Worm (Caenorhabditis elegans) whole organism, L2 larva: ENCODE results near the gene C25D7.5.
"Not testable (repeated sequence)": the region's sequence is repeated elsewhere in the genome, so short reads cannot be mapped to it uniquely, and the experiment has no call there.

Experiments
- C34F6.9 ChIP-seq: fragments of 150-350 bp; optimal IDR thresholded peaks from 2 replicates; lab custom pipeline; 2014; ENCODE audit warnings: missing biosample characterization, missing genetic modification characterization
- F13H6.1 ChIP-seq: sonication (generic microtip); optimal IDR thresholded peaks from 2 replicates; lab custom pipeline; 2016; ENCODE audit warnings: missing genetic modification characterization, missing compliant biosample characterization
- Y55F3AM.14 ChIP-seq: fragments of 200-800 bp; sonication (Bioruptor generic); optimal IDR thresholded peaks from 2 replicates; lab custom pipeline; 2018; ENCODE audit warnings: mild to moderate bottlenecking, missing genetic modification characterization, missing compliant biosample characterization
- ZK546.5 ChIP-seq: sonication (generic microtip); optimal IDR thresholded peaks from 2 replicates; lab custom pipeline; 2017; ENCODE audit warnings: missing biosample characterization, missing genetic modification characterization
- alr-1 ChIP-seq: fragments of 150-350 bp; optimal IDR thresholded peaks from 2 replicates; lab custom pipeline; 2014; ENCODE audit warnings: missing biosample characterization, missing genetic modification characterization
- aly-2 ChIP-seq: fragments of 150-350 bp; optimal IDR thresholded peaks from 2 replicates; lab custom pipeline; 2014; ENCODE audit warnings: missing biosample characterization, missing genetic modification characterization
- ama-1 ChIP-seq: fragments of 150-350 bp; optimal IDR thresholded peaks from 2 replicates; lab custom pipeline; 2018; ENCODE audit warnings: inconsistent platforms
- blmp-1 ChIP-seq: sonication (generic microtip); optimal IDR thresholded peaks from 2 replicates; lab custom pipeline; 2017; ENCODE audit warnings: missing genetic modification characterization, mild to moderate bottlenecking, missing compliant biosample characterization, antibody characterized with exemption, moderate library complexity; ENCODE audit not compliant: insufficient read depth
- ceh-16 ChIP-seq: fragments of 150-350 bp; optimal IDR thresholded peaks from 2 replicates; lab custom pipeline; 2014; ENCODE audit warnings: missing biosample characterization, missing genetic modification characterization
- ceh-82 ChIP-seq: fragments of 150-350 bp; optimal IDR thresholded peaks from 2 replicates; lab custom pipeline; 2014; ENCODE audit warnings: missing biosample characterization, missing genetic modification characterization
- dmd-4 ChIP-seq: sonication (generic microtip); optimal IDR thresholded peaks from 2 replicates; lab custom pipeline; 2017; ENCODE audit warnings: missing biosample characterization, missing genetic modification characterization
- elt-1 ChIP-seq: fragments of 150-350 bp; optimal IDR thresholded peaks from 2 replicates; lab custom pipeline; 2014; ENCODE audit warnings: missing biosample characterization, missing genetic modification characterization
- elt-3 ChIP-seq: sonication (generic microtip); optimal IDR thresholded peaks from 2 replicates; lab custom pipeline; 2017; ENCODE audit warnings: missing biosample characterization, missing genetic modification characterization
- fos-1 ChIP-seq: fragments of 150-350 bp; optimal IDR thresholded peaks from 2 replicates; lab custom pipeline; 2014; ENCODE audit warnings: missing biosample characterization, missing genetic modification characterization
- gmeb-1 ChIP-seq: fragments of 150-350 bp; optimal IDR thresholded peaks from 2 replicates; lab custom pipeline; 2014; ENCODE audit warnings: missing biosample characterization, missing genetic modification characterization
- lsy-2 ChIP-seq, 2 experiments: fragments of 150-350 bp in 1 of 2; sonication (generic microtip) in 1 of 2; optimal IDR thresholded peaks; 2 replicates each; lab custom pipeline; 2014 to 2017; ENCODE audit warnings: missing biosample characterization in 2 of 2, missing genetic modification characterization in 2 of 2
- mdl-1 ChIP-seq, 2 experiments: fragments of 150-350 bp in 1 of 2; sonication (generic microtip) in 1 of 2; optimal IDR thresholded peaks; 2 replicates each; lab custom pipeline; 2017; ENCODE audit warnings: missing biosample characterization in 2 of 2, missing genetic modification characterization in 2 of 2
- nhr-11 ChIP-seq: fragments of 150-350 bp; optimal IDR thresholded peaks from 2 replicates; lab custom pipeline; 2014; ENCODE audit warnings: missing biosample characterization, missing genetic modification characterization
- nhr-129 ChIP-seq: fragments of 150-350 bp; optimal IDR thresholded peaks from 2 replicates; lab custom pipeline; 2014; ENCODE audit warnings: missing biosample characterization, missing genetic modification characterization
- nhr-21 ChIP-seq: fragments of 150-350 bp; optimal IDR thresholded peaks from 2 replicates; lab custom pipeline; 2014; ENCODE audit warnings: missing biosample characterization, missing genetic modification characterization
- nhr-23 ChIP-seq: fragments of 150-350 bp; optimal IDR thresholded peaks from 2 replicates; lab custom pipeline; 2014; ENCODE audit warnings: missing biosample characterization, missing genetic modification reagents, missing genetic modification characterization
- nhr-237 ChIP-seq: fragments of 150-350 bp; optimal IDR thresholded peaks from 2 replicates; lab custom pipeline; 2014; ENCODE audit warnings: missing biosample characterization, missing genetic modification characterization
- nhr-25 ChIP-seq: fragments of 150-350 bp; sonication (generic microtip); optimal IDR thresholded peaks from 3 replicates; lab custom pipeline; 2014; ENCODE audit warnings: missing biosample characterization, missing genetic modification characterization
- nhr-77 ChIP-seq: fragments of 150-350 bp; optimal IDR thresholded peaks from 2 replicates; lab custom pipeline; 2014; ENCODE audit warnings: missing biosample characterization, missing genetic modification characterization
- peb-1 ChIP-seq: fragments of 150-350 bp; optimal IDR thresholded peaks from 2 replicates; lab custom pipeline; 2014; ENCODE audit warnings: missing biosample characterization, missing genetic modification characterization
- skn-1 ChIP-seq: sonication (generic microtip); optimal IDR thresholded peaks from 2 replicates; lab custom pipeline; 2017; ENCODE audit warnings: missing biosample characterization, missing genetic modification characterization
- sma-3 ChIP-seq: sonication (generic microtip); optimal IDR thresholded peaks from 2 replicates; lab custom pipeline; 2016; ENCODE audit warnings: missing genetic modification reagents, missing genetic modification characterization, missing compliant biosample characterization
- snpc-4 ChIP-seq: fragments of 150-350 bp; optimal IDR thresholded peaks from 2 replicates; lab custom pipeline; 2014; ENCODE audit warnings: missing biosample characterization, missing genetic modification characterization
- unc-39 ChIP-seq: fragments of 150-350 bp; optimal IDR thresholded peaks from 2 replicates; lab custom pipeline; 2014; ENCODE audit warnings: missing biosample characterization, missing genetic modification characterization
- unc-62 ChIP-seq: fragments of 150-350 bp; optimal IDR thresholded peaks from 2 replicates; lab custom pipeline; 2014; ENCODE audit warnings: missing biosample characterization, missing genetic modification reagents, missing genetic modification characterization
- zag-1 ChIP-seq: fragments of 150-350 bp; optimal IDR thresholded peaks from 2 replicates; lab custom pipeline; 2014; ENCODE audit warnings: missing biosample characterization, missing genetic modification characterization
- ztf-1 ChIP-seq: fragments of 200-800 bp; sonication (Bioruptor generic); conservative IDR thresholded peaks from 2 replicates; pipeline ENCODE4 v1.3.6; 2022; ENCODE audit warnings: missing genetic modification characterization, missing compliant biosample characterization
- ztf-11 ChIP-seq: sonication (generic microtip); optimal IDR thresholded peaks from 2 replicates; lab custom pipeline; 2017; ENCODE audit warnings: missing biosample characterization, missing genetic modification characterization
- ztf-4 ChIP-seq: fragments of 150-350 bp; optimal IDR thresholded peaks from 2 replicates; lab custom pipeline; 2014; ENCODE audit warnings: missing biosample characterization, missing genetic modification characterization

Gene C25D7.5

ce11 chrV:15028896-15029519, 23.4 kb upstream of the C25D7.5 start, which contains the start of gene F14H8.8:
Gene F14H8.8, plus strand, starts transcription at chrV:15029469.
- TF ChIP-seq sma-3 (GFP tag; lab: Kevin White, UChicago) (peak; percentile 64), Y55F3AM.14 (GFP tag; lab: Kevin White, UChicago) (no peak), gmeb-1 (tag; lab: Kevin White, UChicago) (peak; percentile 10), snpc-4 (tag; lab: Kevin White, UChicago) (peak; percentile 94), mdl-1 (tag; optimal IDR thresholded peaks at IDR 0.05; lab: Kevin White, UChicago) (no peak), ceh-16 (tag; lab: Kevin White, UChicago) (peak; percentile 9), ceh-82 (tag; lab: Kevin White, UChicago) (no peak), nhr-21 (tag; lab: Kevin White, UChicago) (peak; percentile 18), fos-1 (tag; lab: Kevin White, UChicago) (peak; percentile 11), nhr-11 (tag; lab: Kevin White, UChicago) (no peak), blmp-1 (tag; lab: Kevin White, UChicago) (no peak), skn-1 (no peak), zag-1 (tag; lab: Kevin White, UChicago) (no peak), ztf-11 (tag; lab: Kevin White, UChicago) (no peak), unc-62 (GFP tag; lab: Kevin White, UChicago) (no peak), nhr-237 (tag; lab: Kevin White, UChicago) (no peak)

DNA sequence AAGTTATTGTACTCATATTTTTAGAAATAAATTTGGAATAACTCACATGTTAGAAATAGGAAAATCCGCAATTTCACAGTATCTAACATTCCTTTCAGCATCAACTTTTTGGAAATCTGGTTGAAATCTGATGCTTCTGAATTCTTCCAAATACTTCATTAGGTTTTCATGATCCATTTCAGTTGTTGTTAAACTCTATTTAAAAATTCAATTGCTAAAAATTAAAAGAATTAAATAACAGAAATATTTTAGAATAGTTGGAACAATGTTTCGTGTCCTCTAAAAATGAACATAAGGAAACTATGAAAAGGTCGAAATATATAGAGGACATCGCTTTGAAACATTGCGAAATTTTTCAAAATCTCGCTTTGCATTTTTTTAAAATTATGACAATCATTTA, 21.1 kb upstream of the C25D7.5 start, which contains the start of gene cng-1:
Gene cng-1 (minus strand): TSS at position 101 of the 400 bp plus-strand sequence.
- TF ChIP-seq nhr-129 (tag; lab: Kevin White, UChicago); mdl-1 (tag; optimal IDR thresholded peaks at IDR 0.05; lab: Kevin White, UChicago); blmp-1 (tag; lab: Kevin White, UChicago): not testable (repeated sequence)

DNA sequence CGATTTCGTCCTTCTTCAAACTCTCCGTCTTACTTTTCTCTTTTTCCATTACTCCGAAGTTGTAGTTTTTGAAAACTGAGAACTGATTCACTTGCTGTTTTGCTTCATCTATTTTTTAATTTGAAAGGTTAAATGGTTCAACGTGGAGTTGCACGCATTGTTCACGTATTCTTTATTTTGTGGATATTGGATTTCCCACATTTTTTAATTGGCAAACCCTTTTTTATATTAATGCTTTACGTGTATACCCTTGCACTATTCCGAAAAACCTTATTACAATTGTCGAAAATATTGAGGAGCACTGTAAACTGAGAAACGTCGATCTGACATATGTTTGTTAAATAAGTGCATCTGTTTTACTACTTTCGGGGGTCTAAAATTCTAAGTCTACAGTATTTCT, 15.7 kb upstream of the C25D7.5 start, which contains the start of gene melo-3:
Gene melo-3 (minus strand): TSS at position 101 of the 400 bp plus-strand sequence.
- not testable (repeated sequence) for TF ChIP-seq lsy-2 (tag; optimal IDR thresholded peaks at IDR 0.05; lab: Kevin White, UChicago); nhr-11 (tag; lab: Kevin White, UChicago); dmd-4 (tag; lab: Kevin White, UChicago)

- TF ChIP-seq nhr-11 (tag; lab: Kevin White, UChicago) (no peak), unc-62 (GFP tag; lab: Kevin White, UChicago) (no peak), C34F6.9 (tag; lab: Kevin White, UChicago) (peak; percentile 28), fos-1 (tag; lab: Kevin White, UChicago) (peak; percentile 18), ztf-11 (tag; lab: Kevin White, UChicago) (no peak)
- TF ChIP-seq, all 48 proteins: peak for 2
Observed at ce11 chrV:15048107-15048506, 4.3 kb upstream of the C25D7.5 start, which contains the start of gene sdc-3. Gene sdc-3, minus strand, starts transcription at chrV:15048207.

DNA sequence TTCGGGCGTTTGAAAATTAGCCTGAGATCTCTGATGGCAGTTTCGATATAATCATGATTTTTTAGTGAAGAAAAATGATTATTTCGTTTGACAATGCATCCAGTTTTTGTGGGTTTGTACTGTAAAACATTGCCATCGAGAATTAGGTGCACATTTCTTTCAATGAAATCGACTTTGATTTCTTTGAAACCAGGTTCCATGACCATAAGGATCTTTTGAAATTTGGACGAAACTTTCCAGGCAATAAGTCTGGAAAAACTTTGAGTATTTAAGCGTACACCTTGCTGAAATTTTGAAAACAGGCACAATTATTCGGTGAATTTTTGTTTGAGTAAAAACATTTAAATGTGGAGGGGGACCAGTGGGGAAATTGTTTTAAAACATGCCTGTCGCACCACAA, 730 bp upstream of the C25D7.5 start:
- no peak for TF ChIP-seq nhr-237 (tag; lab: Kevin White, UChicago)
- TF ChIP-seq gmeb-1 (tag; lab: Kevin White, UChicago) = no peak
- TF ChIP-seq unc-39 (tag; lab: Kevin White, UChicago) = no peak
- no peak for TF ChIP-seq alr-1 (tag; lab: Kevin White, UChicago)
- TF ChIP-seq mdl-1 (tag; optimal IDR thresholded peaks at IDR 0.05; lab: Kevin White, UChicago) = no peak
- TF ChIP-seq F13H6.1 (tag; lab: Kevin White, UChicago) = no peak
- TF ChIP-seq nhr-25 (tag; lab: Kevin White, UChicago) = no peak
- TF ChIP-seq ztf-11 (tag; lab: Kevin White, UChicago) = no peak
- no peak for TF ChIP-seq peb-1 (tag; lab: Kevin White, UChicago)
- no peak for TF ChIP-seq aly-2 (tag; lab: Kevin White, UChicago)
- TF ChIP-seq dmd-4 (tag; lab: Kevin White, UChicago) = no peak
- TF ChIP-seq, all 48 proteins: peak for 0

ce11 chrV:15054733-15055132, 2.3 kb downstream of the C25D7.5 start:
- no peak for TF ChIP-seq ztf-11 (tag; lab: Kevin White, UChicago)
- TF ChIP-seq snpc-4 (tag; lab: Kevin White, UChicago) = no peak
- TF ChIP-seq C34F6.9 (tag; lab: Kevin White, UChicago) = no peak
- TF ChIP-seq elt-3 = no peak
- TF ChIP-seq nhr-77 = no peak
- TF ChIP-seq nhr-25 (tag; lab: Kevin White, UChicago) = no peak
- no peak for TF ChIP-seq elt-1 (tag; lab: Kevin White, UChicago)
- TF ChIP-seq ZK546.5 = no peak
- no peak for TF ChIP-seq nhr-21 (tag; lab: Kevin White, UChicago)
- no peak for TF ChIP-seq alr-1 (tag; lab: Kevin White, UChicago)
- TF ChIP-seq gmeb-1 (tag; lab: Kevin White, UChicago) = no peak
- TF ChIP-seq nhr-11 (tag; lab: Kevin White, UChicago) = no peak
- TF ChIP-seq nhr-23 (tag; lab: Kevin White, UChicago) = no peak
- TF ChIP-seq ztf-1 = no peak
- TF ChIP-seq ztf-4 (tag; lab: Kevin White, UChicago) = no peak
- TF ChIP-seq nhr-237 (tag; lab: Kevin White, UChicago) = no peak
- TF ChIP-seq ama-1 (lab: Kevin White, UChicago) = no peak
